Worm (Caenorhabditis elegans): ENCODE results near the gene ubh-4.

Gene ubh-4

ce11 chrII:8028246-8028694 is 11.1 kb downstream of the ubh-4 start (continued):
- TF ChIP-seq hif-1 (tag; optimal IDR thresholded peaks at IDR 0.05) (peak; percentile 32 to 93), nhr-28 (tag; optimal IDR thresholded peaks at IDR 0.05) (peak; percentile 57), nhr-6 (tag; optimal IDR thresholded peaks at IDR 0.05) (peak; percentile 43), tag-97 (GFP tag; IDR thresholded peaks at IDR 0.05) (no peak), ces-1 (GFP tag; optimal IDR thresholded peaks at IDR 0.05) (no peak), ZK337.2 (GFP tag; IDR thresholded peaks at IDR 0.05) (peak; percentile 43; the same call in 1 of the 2 replicates), ceh-32 (tag; optimal IDR thresholded peaks at IDR 0.05; ENCODE audit: poor library complexity) (peak; percentile 53), daf-12 (tag; optimal IDR thresholded peaks at IDR 0.05) (no peak), Y75B8A.6 (GFP tag; IDR thresholded peaks at IDR 0.05) (0 out of 2 replicates have a peak, but pooled peaks have one; percentile 48), zag-1 (tag; optimal IDR thresholded peaks at IDR 0.05) (peak; percentile 6), php-3 (GFP tag; IDR thresholded peaks at IDR 0.05) (peak; percentile 77), hlh-30 (tag; optimal IDR thresholded peaks at IDR 0.05; ENCODE audit: insufficient read depth) (peak; percentile 87), jun-1 (tag; optimal IDR thresholded peaks at IDR 0.05) (peak; percentile 67), ctbp-1 (GFP tag; IDR thresholded peaks at IDR 0.05) (peak; percentile 94), nhr-42 (GFP tag; IDR thresholded peaks at IDR 0.05) (0 out of 2 replicates have a peak, but pooled peaks have one; percentile 62), lin-1 (GFP tag; IDR thresholded peaks at IDR 0.05) (peak; percentile 53; the same call in 1 of the 2 replicates), madf-5 (GFP tag; IDR thresholded peaks at IDR 0.05) (no peak), D1046.2 (GFP tag; IDR thresholded peaks at IDR 0.05) (peak; percentile 60; the same call in 1 of the 2 replicates), dve-1 (tag; optimal IDR thresholded peaks at IDR 0.05; ENCODE audit: insufficient read depth) (peak; percentile 98), T20F7.1 (GFP tag; optimal IDR thresholded peaks at IDR 0.05) (peak; percentile 88), lin-38 (GFP tag; IDR thresholded peaks at IDR 0.05) (peak; percentile 91), Y5F2A.4 (GFP tag; optimal IDR thresholded peaks at IDR 0.05) (no peak), mdt-29 (GFP tag; IDR thresholded peaks at IDR 0.05) (peak; percentile 76), ama-1 (optimal IDR thresholded peaks at IDR 0.05) (no peak), fkh-10 (GFP tag; optimal IDR thresholded peaks at IDR 0.05) (peak; percentile 78), F37D6.2 (tag; optimal IDR thresholded peaks at IDR 0.05) (peak; percentile 89), lin-13 (GFP tag; optimal IDR thresholded peaks at IDR 0.05) (peak; percentile 86), ceh-28 (tag; optimal IDR thresholded peaks at IDR 0.05) (peak; percentile 48), hlh-11 (tag; optimal IDR thresholded peaks at IDR 0.05) (peak; percentile 97), dmd-6 (GFP tag; IDR thresholded peaks at IDR 0.05) (peak; percentile 91), F44E2.7 (GFP tag; IDR thresholded peaks at IDR 0.05) (no peak), dmd-8 (GFP tag; IDR thresholded peaks at IDR 0.05) (0 out of 2 replicates have a peak, but pooled peaks have one; percentile 54), cey-2 (tag; optimal IDR thresholded peaks at IDR 0.05; ENCODE audit: borderline replicate concordance, insufficient read depth) (no peak), ztf-11 (tag; optimal IDR thresholded peaks at IDR 0.05) (no peak), egl-27 (tag; optimal IDR thresholded peaks at IDR 0.05) (no peak), F49E8.2 (tag; optimal IDR thresholded peaks at IDR 0.05; ENCODE audit: borderline replicate concordance) (no peak), pqm-1 (tag; optimal IDR thresholded peaks at IDR 0.05) (peak; percentile 32), lin-39 (tag; optimal IDR thresholded peaks at IDR 0.05) (no peak), fos-1 (tag; optimal IDR thresholded peaks at IDR 0.05) (no peak), madf-9 (GFP tag; conservative IDR thresholded peaks at IDR 0.05) (peak; percentile 84; the same call in 1 of the 2 replicates), nhr-102 (tag; optimal IDR thresholded peaks at IDR 0.05) (peak; percentile 65), ceh-20 (GFP tag; IDR thresholded peaks at IDR 0.05) (peak; percentile 93), dmd-9 (GFP tag; IDR thresholded peaks at IDR 0.05) (peak; percentile 55; the same call in 1 of the 2 replicates), aly-2 (tag; optimal IDR thresholded peaks at IDR 0.05) (no peak), gei-8 (GFP tag; optimal IDR thresholded peaks at IDR 0.05) (peak; percentile 87), F26F4.8 (GFP tag; conservative IDR thresholded peaks at IDR 0.05) (no peak), zip-11 (GFP tag; IDR thresholded peaks at IDR 0.05) (no peak), daf-16 (GFP tag; optimal IDR thresholded peaks at IDR 0.05) (peak in 1 of 2 experiments; percentile 65), daf-16 (tag; optimal IDR thresholded peaks at IDR 0.05) (peak; percentile 70), pha-4 (GFP tag; IDR thresholded peaks at IDR 0.05) (peak; percentile 83; the same call in 1 of the 2 replicates), pha-4 (tag; optimal IDR thresholded peaks at IDR 0.05) (no peak)

Measured in whole organism, L4 larva.